Worm (Caenorhabditis elegans) whole organism, L4/young adult: ENCODE results near the gene T23G7.2.

Experiments
- dao-5 ChIP-seq: sonication (generic microtip); optimal IDR thresholded peaks from 2 replicates; lab custom pipeline; 2016; ENCODE audit warnings: missing genotype, missing genetic modification characterization, moderate library complexity, missing compliant biosample characterization
- him-1 ChIP-seq: sonication (generic microtip); optimal IDR thresholded peaks from 2 replicates; lab custom pipeline; 2016; ENCODE audit warnings: missing genotype, missing genetic modification reagents, missing genetic modification characterization, missing compliant biosample characterization

DNA sequence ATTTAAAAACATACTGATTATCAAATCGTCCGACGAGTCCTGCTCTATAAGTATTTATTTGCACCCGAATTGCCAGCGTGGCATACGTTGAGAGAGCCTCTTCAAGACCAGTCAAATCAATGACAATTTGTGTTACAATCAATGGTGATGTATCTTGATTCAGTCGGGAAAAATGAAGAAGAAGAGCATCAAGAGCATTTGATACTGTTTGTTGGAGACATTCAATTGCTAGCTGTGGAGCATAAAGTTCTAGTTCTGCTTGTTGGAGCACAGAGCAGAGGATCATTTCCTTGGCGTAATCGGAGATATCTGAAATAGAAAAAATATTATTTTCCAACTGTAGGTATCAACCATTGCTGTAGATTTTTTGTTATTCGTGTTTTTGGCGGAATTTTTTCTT is 722 bp upstream of the T23G7.2 start:
- TF ChIP-seq him-1 (tag; lab: Kevin White, UChicago) (no peak), dao-5 (tag; lab: Kevin White, UChicago) (no peak)
